Worm (Caenorhabditis elegans) whole organism, young adult: ENCODE results near the gene F20B6.6.

Source experiments
- B0336.3 ChIP-seq: fragments of 200-800 bp; sonication (Bioruptor generic); IDR thresholded peaks from 2 replicates; pipeline ENCODE4 v1.3.6; 2022; ENCODE audit warnings: missing genetic modification characterization, missing compliant biosample characterization
- C06A6.2 ChIP-seq: fragments of 200-800 bp; sonication (Bioruptor generic); conservative IDR thresholded peaks from 2 replicates; pipeline ENCODE4 v1.3.6; 2022; ENCODE audit warnings: missing genetic modification characterization, missing compliant biosample characterization
- D2030.7 ChIP-seq: fragments of 200-800 bp; sonication (Bioruptor generic); IDR thresholded peaks from 2 replicates; pipeline ENCODE4 v1.3.6; 2022; ENCODE audit warnings: missing genetic modification reagents, missing genetic modification characterization, missing compliant biosample characterization
- F39B2.1 ChIP-seq: fragments of 200-800 bp; sonication (Bioruptor generic); IDR thresholded peaks from 2 replicates; pipeline ENCODE4 v1.3.6; 2022; ENCODE audit warnings: missing genetic modification reagents, missing genetic modification characterization, missing compliant biosample characterization
- F49E8.2 ChIP-seq: sonication (generic microtip); optimal IDR thresholded peaks from 3 replicates; lab custom pipeline; 2017; ENCODE audit warnings: missing genetic modification characterization, mild to moderate bottlenecking, missing compliant biosample characterization, antibody characterized with exemption, moderate library complexity; ENCODE audit not compliant: insufficient read depth
- F55B11.4 ChIP-seq: sonication (generic microtip); optimal IDR thresholded peaks from 2 replicates; lab custom pipeline; 2016; ENCODE audit warnings: missing compliant biosample characterization, missing genetic modification characterization, borderline replicate concordance; ENCODE audit not compliant: insufficient read depth
- F57A8.1 ChIP-seq: fragments of 200-800 bp; sonication (Bioruptor generic); optimal IDR thresholded peaks from 2 replicates; lab custom pipeline; 2018; ENCODE audit warnings: mild to moderate bottlenecking, missing genetic modification characterization, moderate library complexity, missing compliant biosample characterization
- K11D2.4 ChIP-seq: fragments of 200-800 bp; sonication (Bioruptor generic); IDR thresholded peaks from 2 replicates; pipeline ENCODE4 v1.3.6; 2022; ENCODE audit warnings: missing genetic modification reagents, missing genetic modification characterization, missing compliant biosample characterization
- K12H6.12 ChIP-seq: fragments of 200-800 bp; sonication (Bioruptor generic); optimal IDR thresholded peaks from 2 replicates; lab custom pipeline; 2018; ENCODE audit warnings: mild to moderate bottlenecking, missing genetic modification characterization, missing compliant biosample characterization
- T26A5.8 ChIP-seq: sonication (generic microtip); optimal IDR thresholded peaks from 2 replicates; lab custom pipeline; 2016; ENCODE audit warnings: missing genetic modification characterization, missing compliant biosample characterization
- Y56A3A.18 ChIP-seq: fragments of 200-800 bp; sonication (Bioruptor generic); IDR thresholded peaks from 2 replicates; pipeline ENCODE4 v1.3.6; 2022; ENCODE audit warnings: missing genetic modification reagents, missing genetic modification characterization, missing compliant biosample characterization
- aptf-2 ChIP-seq: fragments of 200-800 bp; sonication (Bioruptor generic); conservative IDR thresholded peaks from 2 replicates; pipeline ENCODE4 v1.3.6; 2022; ENCODE audit warnings: missing genetic modification reagents, missing genetic modification characterization, missing compliant biosample characterization
- attf-5 ChIP-seq: fragments of 200-800 bp; sonication (Bioruptor generic); optimal IDR thresholded peaks from 2 replicates; lab custom pipeline; 2018; ENCODE audit warnings: mild to moderate bottlenecking, missing genetic modification characterization, missing compliant biosample characterization
- bed-1 ChIP-seq: fragments of 200-800 bp; sonication (Bioruptor generic); IDR thresholded peaks from 2 replicates; pipeline ENCODE4 v1.3.6; 2022; ENCODE audit warnings: missing genetic modification reagents, missing genetic modification characterization, missing compliant biosample characterization
- ceh-79 ChIP-seq: sonication (generic microtip); optimal IDR thresholded peaks from 2 replicates; lab custom pipeline; 2017; ENCODE audit warnings: mild to moderate bottlenecking, missing genetic modification characterization, missing compliant biosample characterization
- chd-7 ChIP-seq: sonication (generic microtip); optimal IDR thresholded peaks from 2 replicates; lab custom pipeline; 2016; ENCODE audit warnings: mild to moderate bottlenecking, missing genetic modification characterization, moderate library complexity, missing compliant biosample characterization
- dox-1 ChIP-seq: fragments of 200-800 bp; sonication (Bioruptor generic); IDR thresholded peaks from 2 replicates; pipeline ENCODE4 v1.3.6; 2022; ENCODE audit warnings: missing genetic modification reagents, missing genetic modification characterization, missing compliant biosample characterization
- efl-1 ChIP-seq: fragments of 150-350 bp; optimal IDR thresholded peaks from 2 replicates; lab custom pipeline; 2014; ENCODE audit warnings: missing biosample characterization, missing genetic modification reagents, missing genetic modification characterization
- egl-44 ChIP-seq: fragments of 200-800 bp; sonication (Bioruptor generic); IDR thresholded peaks from 2 replicates; pipeline ENCODE4 v1.3.6; 2022; ENCODE audit warnings: missing genetic modification reagents, missing genetic modification characterization, missing compliant biosample characterization
- ekl-4 ChIP-seq: fragments of 200-800 bp; sonication (Bioruptor generic); IDR thresholded peaks from 2 replicates; pipeline ENCODE4 v1.3.6; 2022; ENCODE audit warnings: missing genetic modification reagents, missing genetic modification characterization, missing compliant biosample characterization
- gei-17 ChIP-seq: fragments of 200-800 bp; sonication (Bioruptor generic); optimal IDR thresholded peaks from 2 replicates; lab custom pipeline; 2018; ENCODE audit warnings: mild to moderate bottlenecking, missing genetic modification characterization, missing compliant biosample characterization
- hlh-12 ChIP-seq: sonication (generic microtip); optimal IDR thresholded peaks from 2 replicates; lab custom pipeline; 2016; ENCODE audit warnings: missing genetic modification characterization, missing compliant biosample characterization
- hmg-1.2 ChIP-seq: fragments of 200-800 bp; sonication (Bioruptor generic); IDR thresholded peaks from 2 replicates; pipeline ENCODE4 v1.3.6; 2022; ENCODE audit warnings: missing genetic modification reagents, missing genetic modification characterization, missing compliant biosample characterization
- hrde-1 ChIP-seq: sonication (generic microtip); optimal IDR thresholded peaks from 2 replicates; lab custom pipeline; 2016; ENCODE audit warnings: missing genetic modification characterization, mild to moderate bottlenecking, missing compliant biosample characterization, moderate library complexity, missing genotype, missing genetic modification reagents, borderline replicate concordance
- lag-1 ChIP-seq: fragments of 200-800 bp; sonication (Bioruptor generic); IDR thresholded peaks from 2 replicates; pipeline ENCODE4 v1.3.6; 2022; ENCODE audit warnings: missing genetic modification reagents, missing genetic modification characterization, missing compliant biosample characterization
- let-607 ChIP-seq, 2 experiments: fragments of 200-800 bp in 1 of 2; sonication (Bioruptor generic) in 1 of 2; sonication (generic microtip) in 1 of 2; optimal IDR thresholded peaks; 2 replicates each; lab custom pipeline; 2016 to 2018; ENCODE audit warnings: mild to moderate bottlenecking in 2 of 2, missing compliant biosample characterization in 2 of 2, missing genetic modification characterization in 2 of 2, moderate library complexity in 2 of 2, missing genotype in 1 of 2
- lin-35 ChIP-seq, 3 experiments: fragments of 150-350 bp in 2 of 3; sonication (generic microtip) in 1 of 3; optimal IDR thresholded peaks; 2 replicates each; lab custom pipeline; 2014 to 2018; ENCODE audit warnings: missing biosample characterization in 3 of 3, missing genetic modification characterization in 3 of 3, missing genetic modification reagents in 3 of 3
- lin-40 ChIP-seq: sonication (generic microtip); optimal IDR thresholded peaks from 2 replicates; lab custom pipeline; 2016; ENCODE audit warnings: missing genetic modification characterization, mild to moderate bottlenecking, missing compliant biosample characterization, missing genotype, missing genetic modification reagents
- lir-1 ChIP-seq: fragments of 200-800 bp; sonication (Bioruptor generic); conservative IDR thresholded peaks from 2 replicates; pipeline ENCODE4 v1.3.6; 2022; ENCODE audit warnings: missing genetic modification reagents, missing genetic modification characterization, missing compliant biosample characterization
- madf-10 ChIP-seq: sonication (generic microtip); optimal IDR thresholded peaks from 2 replicates; lab custom pipeline; 2016; ENCODE audit warnings: mild to moderate bottlenecking, missing genetic modification characterization, missing compliant biosample characterization
- mcd-1 ChIP-seq: fragments of 200-800 bp; sonication (Bioruptor generic); IDR thresholded peaks from 2 replicates; pipeline ENCODE4 v1.3.6; 2022; ENCODE audit warnings: missing genetic modification reagents, missing genetic modification characterization, missing compliant biosample characterization
- mel-28 ChIP-seq: sonication (generic microtip); optimal IDR thresholded peaks from 2 replicates; lab custom pipeline; 2016; ENCODE audit warnings: borderline replicate concordance, mild to moderate bottlenecking, missing genetic modification characterization, missing compliant biosample characterization
- pha-4 ChIP-seq: fragments of 150-350 bp; sonication (generic microtip); optimal IDR thresholded peaks from 2 replicates; lab custom pipeline; 2014; ENCODE audit warnings: missing biosample characterization, missing genetic modification reagents, missing genetic modification characterization
- rcor-1 ChIP-seq: fragments of 200-800 bp; sonication (Bioruptor generic); IDR thresholded peaks from 2 replicates; pipeline ENCODE4 v1.3.6; 2022; ENCODE audit warnings: missing genetic modification reagents, missing genetic modification characterization, missing compliant biosample characterization
- snpc-1.3 ChIP-seq: sonication (generic microtip); optimal IDR thresholded peaks from 2 replicates; lab custom pipeline; 2017; ENCODE audit warnings: missing genetic modification characterization, mild to moderate bottlenecking, missing compliant biosample characterization, antibody characterized with exemption, moderate library complexity, missing genotype, missing genetic modification reagents; ENCODE audit not compliant: insufficient read depth
- somi-1 ChIP-seq: fragments of 200-800 bp; sonication (Bioruptor generic); optimal IDR thresholded peaks from 2 replicates; lab custom pipeline; 2018; ENCODE audit warnings: mild to moderate bottlenecking, missing genetic modification characterization, missing compliant biosample characterization
- sptf-2 ChIP-seq: fragments of 200-800 bp; sonication (Bioruptor generic); optimal IDR thresholded peaks from 2 replicates; lab custom pipeline; 2018; ENCODE audit warnings: mild to moderate bottlenecking, missing genetic modification characterization, missing compliant biosample characterization
- tbx-9 ChIP-seq: sonication (generic microtip); optimal IDR thresholded peaks from 2 replicates; lab custom pipeline; 2016; ENCODE audit warnings: borderline replicate concordance, missing genetic modification characterization, inconsistent platforms, missing compliant biosample characterization
- unc-62 ChIP-seq: fragments of 150-350 bp; optimal IDR thresholded peaks from 2 replicates; lab custom pipeline; 2014; ENCODE audit warnings: missing biosample characterization, missing genetic modification reagents, missing genetic modification characterization
- zfh-2 ChIP-seq: fragments of 200-800 bp; sonication (Bioruptor generic); conservative IDR thresholded peaks from 2 replicates; pipeline ENCODE4 v1.3.6; 2022; ENCODE audit warnings: missing genetic modification reagents, missing genetic modification characterization, missing compliant biosample characterization
- zim-3 ChIP-seq: sonication (generic microtip); optimal IDR thresholded peaks from 2 replicates; lab custom pipeline; 2017; ENCODE audit warnings: mild to moderate bottlenecking, missing genetic modification characterization, moderate library complexity, missing compliant biosample characterization
- ztf-22 ChIP-seq: fragments of 200-800 bp; sonication (Bioruptor generic); optimal IDR thresholded peaks from 2 replicates; lab custom pipeline; 2018; ENCODE audit warnings: mild to moderate bottlenecking, missing genetic modification characterization, moderate library complexity, missing compliant biosample characterization
- ztf-25 ChIP-seq: fragments of 200-800 bp; sonication (Bioruptor generic); IDR thresholded peaks from 2 replicates; pipeline ENCODE4 v1.3.6; 2022; ENCODE audit warnings: missing genetic modification reagents, missing genetic modification characterization, missing compliant biosample characterization
- ztf-28 ChIP-seq: fragments of 200-800 bp; sonication (Bioruptor generic); IDR thresholded peaks from 2 replicates; pipeline ENCODE4 v1.3.6; 2022; ENCODE audit warnings: missing genetic modification reagents, missing genetic modification characterization, missing compliant biosample characterization
- ztf-3 ChIP-seq: fragments of 200-800 bp; sonication (Bioruptor generic); optimal IDR thresholded peaks from 2 replicates; lab custom pipeline; 2018; ENCODE audit warnings: mild to moderate bottlenecking, missing genetic modification characterization, missing compliant biosample characterization

F20B6.6 gene

ce11 chrX:4235752-4236151 is 33.7 kb upstream of the F20B6.6 start, which contains the start of gene rab-37:
rab-37 (minus strand) TSS chrX:4235852.
- TF ChIP-seq F55B11.4 (no peak), zfh-2 (GFP tag; lab: Robert Waterston, UW) (no peak), dox-1 (GFP tag; lab: Robert Waterston, UW) (no peak), lin-40 (tag; lab: Kevin White, UChicago) (no peak), let-607 (tag; optimal IDR thresholded peaks at IDR 0.05; lab: Kevin White, UChicago) (no peak), lin-35 (GFP tag; optimal IDR thresholded peaks at IDR 0.05; lab: Kevin White, UChicago) (no peak), ceh-79 (tag; lab: Kevin White, UChicago) (no peak), F57A8.1 (GFP tag; lab: Kevin White, UChicago) (no peak), ekl-4 (no peak), tbx-9 (tag; lab: Kevin White, UChicago) (no peak), attf-5 (no peak), mel-28 (tag; lab: Kevin White, UChicago) (no peak), hmg-1.2 (GFP tag; lab: Robert Waterston, UW) (no peak), ztf-28 (GFP tag; lab: Robert Waterston, UW) (no peak), mcd-1 (GFP tag; lab: Robert Waterston, UW) (no peak), F49E8.2 (tag; lab: Kevin White, UChicago) (no peak), zim-3 (tag; lab: Kevin White, UChicago) (no peak), T26A5.8 (tag; lab: Kevin White, UChicago) (no peak), K11D2.4 (GFP tag; lab: Robert Waterston, UW) (no peak), bed-1 (GFP tag; lab: Robert Waterston, UW) (no peak)

DNA sequence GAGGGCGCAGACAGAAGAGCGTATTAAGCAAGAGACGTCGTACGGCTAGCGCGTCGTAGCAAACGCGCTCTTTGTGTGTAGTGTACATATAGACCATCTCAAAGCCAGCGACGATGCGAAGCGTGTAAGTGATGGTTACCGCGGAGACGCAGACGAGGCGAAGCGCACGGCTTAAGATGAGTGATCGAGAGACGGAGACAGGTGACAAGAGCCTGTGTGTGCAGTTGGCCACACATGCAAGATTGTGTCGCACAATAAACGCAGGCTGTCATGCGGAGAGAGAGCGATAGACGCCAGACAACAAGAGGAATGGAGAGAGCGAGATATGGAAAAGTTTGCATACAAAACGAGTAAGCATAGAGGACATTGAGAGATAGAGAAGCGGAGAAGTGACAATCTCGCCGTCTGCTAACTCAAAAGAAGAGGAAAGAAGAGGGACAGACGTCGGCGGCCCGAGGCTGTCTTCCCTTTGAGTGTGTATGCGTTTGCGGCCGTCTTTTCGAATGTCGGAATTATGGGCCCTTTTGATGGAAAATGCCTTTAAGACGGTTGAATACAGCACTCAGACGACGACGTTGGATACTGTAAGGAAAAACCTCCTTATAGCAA is 20.9 kb upstream of the F20B6.6 start:
- TF ChIP-seq lin-35 (GFP tag; optimal IDR thresholded peaks at IDR 0.05; lab: Kevin White, UChicago) (peak in 1 of 3 experiments; percentile 46), zfh-2 (GFP tag; lab: Robert Waterston, UW) (peak; percentile 86), attf-5 (peak; percentile 34), hlh-12 (tag; lab: Kevin White, UChicago) (no peak), K12H6.12 (tag; lab: Kevin White, UChicago) (peak; percentile 44), rcor-1 (GFP tag; lab: Robert Waterston, UW) (peak; percentile 45; the same call in 1 of the 2 replicates), Y56A3A.18 (peak; percentile 46; the same call in 1 of the 2 replicates), ztf-25 (GFP tag; lab: Robert Waterston, UW) (no peak), gei-17 (peak; percentile 89), ztf-3 (GFP tag; lab: Kevin White, UChicago) (peak; percentile 35), snpc-1.3 (no peak), D2030.7 (GFP tag; lab: Robert Waterston, UW) (no peak), ztf-22 (GFP tag; lab: Kevin White, UChicago) (peak; percentile 17), F39B2.1 (GFP tag; lab: Robert Waterston, UW) (no peak), hrde-1 (tag; lab: Kevin White, UChicago) (no peak), ekl-4 (no peak; the same call in 1 of the 2 replicates), B0336.3 (peak; percentile 94), somi-1 (GFP tag; lab: Kevin White, UChicago) (peak; percentile 48), madf-10 (tag; lab: Kevin White, UChicago) (peak; percentile 28), C06A6.2 (GFP tag; lab: Robert Waterston, UW) (peak; percentile 56; the same call in 1 of the 2 replicates), sptf-2 (GFP tag; lab: Kevin White, UChicago) (no peak), T26A5.8 (tag; lab: Kevin White, UChicago) (no peak), unc-62 (no peak), egl-44 (peak; percentile 58; the same call in 1 of the 2 replicates), chd-7 (tag; lab: Kevin White, UChicago) (peak; percentile 86), pha-4 (tag; lab: Kevin White, UChicago) (no peak), lir-1 (GFP tag; lab: Robert Waterston, UW) (no peak), aptf-2 (no peak), mel-28 (tag; lab: Kevin White, UChicago) (no peak), efl-1 (GFP tag; lab: Kevin White, UChicago) (no peak), lag-1 (GFP tag; lab: Robert Waterston, UW) (no peak)
